Worm (Caenorhabditis elegans): Measurements from ENCODE around the gene rab-30.
A peak's percentile ranks its signal among the peaks of the same experiment; 100 is the strongest.

The rab-30 gene

ce11 chrIII:10586243-10586642 lies 25.8 kb downstream of the rab-30 start, which contains the start of gene Y45F3A.5:
Y45F3A.5 (minus strand) TSS chrIII:10586343.
- TF ChIP-seq K12H6.12 (tag; optimal IDR thresholded peaks at IDR 0.05) (no peak), zfh-2 (GFP tag; conservative IDR thresholded peaks at IDR 0.05) (no peak)

- TF ChIP-seq snpc-4 (GFP tag; optimal IDR thresholded peaks at IDR 0.05) (peak; percentile 49), snpc-4 (tag; optimal IDR thresholded peaks at IDR 0.05) (no peak), zfh-2 (GFP tag; conservative IDR thresholded peaks at IDR 0.05) (peak; percentile 76), lsl-1 (GFP tag; optimal IDR thresholded peaks at IDR 0.05) (no peak)
Observed at ce11 chrIII:10592074-10592473, 31.7 kb downstream of the rab-30 start.

- TF ChIP-seq F57C9.4 (tag; optimal IDR thresholded peaks at IDR 0.05) (no peak), him-1 (tag; optimal IDR thresholded peaks at IDR 0.05) (no peak), sdz-38 (tag; optimal IDR thresholded peaks at IDR 0.05) (no peak), hlh-26 (GFP tag; conservative IDR thresholded peaks at IDR 0.05) (no peak), ztf-22 (GFP tag; optimal IDR thresholded peaks at IDR 0.05) (no peak), mcd-1 (GFP tag; IDR thresholded peaks at IDR 0.05) (no peak), ccch-3 (GFP tag; optimal IDR thresholded peaks at IDR 0.05) (no peak), ceh-79 (tag; optimal IDR thresholded peaks at IDR 0.05) (no peak), dpl-1 (GFP tag; optimal IDR thresholded peaks at IDR 0.05) (no peak), dox-1 (GFP tag; IDR thresholded peaks at IDR 0.05) (no peak), Y79H2A.3 (GFP tag; conservative IDR thresholded peaks at IDR 0.05) (no peak), snpc-4 (GFP tag; optimal IDR thresholded peaks at IDR 0.05) (no peak), snpc-4 (tag; optimal IDR thresholded peaks at IDR 0.05) (no peak), F39B2.1 (GFP tag; IDR thresholded peaks at IDR 0.05) (no peak), repo-1 (tag; optimal IDR thresholded peaks at IDR 0.05) (no peak), hrde-1 (tag; optimal IDR thresholded peaks at IDR 0.05; ENCODE audit: borderline replicate concordance) (no peak), ama-1 (optimal IDR thresholded peaks at IDR 0.05) (no peak), ama-1 (GFP tag; optimal IDR thresholded peaks at IDR 0.05) (no peak), tbp1 (GFP tag; optimal IDR thresholded peaks at IDR 0.05) (no peak)
Observed at ce11 chrIII:10592729-10593128, 32.3 kb downstream of the rab-30 start, which contains the start of gene Y45F3A.8. Y45F3A.8 (minus strand) TSS chrIII:10592829.

DNA sequence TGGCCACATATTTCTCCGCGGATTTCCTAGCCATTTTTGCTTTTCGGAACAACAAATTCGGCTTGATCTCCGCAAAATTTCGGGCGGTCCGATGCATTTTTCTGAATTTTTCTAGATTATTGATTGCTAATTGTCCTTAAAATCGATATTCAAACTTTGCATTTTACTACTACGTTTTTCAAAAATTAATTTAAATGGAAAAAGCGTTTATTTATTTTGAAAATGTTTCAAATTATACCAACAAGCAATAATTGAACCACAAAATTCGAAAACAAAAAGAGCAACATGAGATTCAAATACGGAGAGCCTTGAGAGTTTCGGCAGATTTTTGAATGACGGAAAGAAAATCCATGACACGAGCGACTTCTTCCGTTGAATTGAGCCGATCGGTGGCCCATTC lies 34.7 kb downstream of the rab-30 start, which contains the start of gene Y45F3A.9:
Gene Y45F3A.9 (minus strand): TSS at position 101 of the 400 bp plus-strand sequence.
- TF ChIP-seq ceh-58 (GFP tag; IDR thresholded peaks at IDR 0.05) (no peak), rpc-1 (optimal IDR thresholded peaks at IDR 0.05) (no peak), rpc-1 (tag; optimal IDR thresholded peaks at IDR 0.05) (no peak), F49E8.2 (tag; optimal IDR thresholded peaks at IDR 0.05; ENCODE audit: insufficient read depth) (no peak), nhr-179 (tag; optimal IDR thresholded peaks at IDR 0.05) (no peak), madf-8 (GFP tag; conservative IDR thresholded peaks at IDR 0.05) (no peak), Y67H2A.10 (GFP tag; conservative IDR thresholded peaks at IDR 0.05) (no peak), ceh-91 (GFP tag; IDR thresholded peaks at IDR 0.05) (no peak)

- TF ChIP-seq sdz-38 (tag; optimal IDR thresholded peaks at IDR 0.05) (no peak), cebp-1 (GFP tag; IDR thresholded peaks at IDR 0.05) (no peak), cebp-1 (tag; optimal IDR thresholded peaks at IDR 0.05) (peak; percentile 14)
Observed at ce11 chrIII:10596387-10596786, 36.0 kb downstream of the rab-30 start, which contains the start of gene Y39A1A.3. Y39A1A.3 (minus strand) TSS chrIII:10596487.

DNA sequence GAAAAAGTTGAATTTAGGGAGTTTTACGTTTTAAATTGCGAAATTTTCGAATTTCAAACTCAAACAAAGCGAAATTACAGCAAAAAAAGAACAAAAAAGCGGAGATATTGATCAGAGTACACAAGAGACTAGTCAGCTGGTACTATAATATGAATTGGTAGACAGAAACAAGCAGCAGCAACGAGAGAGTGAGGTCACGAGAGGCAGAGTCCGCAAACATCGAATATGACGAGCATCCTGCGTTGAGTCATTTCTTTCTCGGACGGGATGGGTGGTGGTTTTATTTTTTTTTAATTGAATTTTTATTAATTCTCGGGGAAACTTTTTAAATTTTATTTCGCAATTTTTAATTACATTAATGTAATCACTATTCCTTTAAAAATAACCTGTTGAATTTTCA lies 39.3 kb downstream of the rab-30 start:
- TF ChIP-seq egl-44 (GFP tag; IDR thresholded peaks at IDR 0.05) (peak; percentile 32; the same call in 1 of the 2 replicates), F39B2.1 (GFP tag; IDR thresholded peaks at IDR 0.05) (no peak), rcor-1 (GFP tag; IDR thresholded peaks at IDR 0.05) (peak; percentile 7; the same call in 1 of the 2 replicates), attf-5 (GFP tag; optimal IDR thresholded peaks at IDR 0.05) (peak; percentile 89), B0336.3 (GFP tag; IDR thresholded peaks at IDR 0.05) (0 out of 2 replicates have a peak, but pooled peaks have one; percentile 28), lin-40 (tag; optimal IDR thresholded peaks at IDR 0.05) (peak; percentile 56), C17E4.6 (GFP tag; IDR thresholded peaks at IDR 0.05) (no peak), akir-1 (GFP tag; optimal IDR thresholded peaks at IDR 0.05) (no peak), nfya-2 (GFP tag; IDR thresholded peaks at IDR 0.05) (no peak), lin-54 (GFP tag; optimal IDR thresholded peaks at IDR 0.05) (peak; percentile 28), madf-3 (GFP tag; IDR thresholded peaks at IDR 0.05) (no peak), snpc-4 (GFP tag; optimal IDR thresholded peaks at IDR 0.05) (no peak), snpc-4 (tag; optimal IDR thresholded peaks at IDR 0.05) (peak in 1 of 4 experiments; percentile 2)

Data from whole organism, young adult.